Fruit fly (Drosophila melanogaster) whole organism, embryonic: ENCODE results near the gene Parg.
A peak's percentile ranks its signal among the peaks of the same experiment; 100 is the strongest.

ENCODE experiments used
- Ada2b ChIP-seq: fragments of 200-800 bp; sonication (Bioruptor generic); IDR thresholded peaks from 2 replicates; pipeline ENCODE4 v1.3.6; 2022; ENCODE audit warnings: missing biosample characterization, missing genetic modification characterization
- Atf-2 ChIP-seq: fragments of 200-800 bp; sonication (Bioruptor generic); optimal IDR thresholded peaks from 2 replicates; lab custom pipeline; 2016; ENCODE audit warnings: missing biosample characterization, missing genetic modification characterization
- Bdp1 ChIP-seq: fragments of 200-800 bp; sonication (Bioruptor generic); optimal IDR thresholded peaks from 3 replicates; lab custom pipeline; 2016; ENCODE audit warnings: missing biosample characterization, missing genetic modification characterization
- CG10321 ChIP-seq: fragments of 200-800 bp; sonication (Bioruptor generic); IDR thresholded peaks from 2 replicates; pipeline ENCODE4 v1.3.6; 2022; ENCODE audit warnings: missing biosample characterization, missing genetic modification characterization
- CG10979 ChIP-seq: fragments of 200-800 bp; sonication (Bioruptor generic); optimal IDR thresholded peaks from 2 replicates; lab custom pipeline; 2018; ENCODE audit warnings: missing biosample characterization, mild to moderate bottlenecking, missing genetic modification characterization, moderate library complexity
- CG12391 ChIP-seq: fragments of 200-800 bp; sonication (Bioruptor generic); optimal IDR thresholded peaks from 3 replicates; lab custom pipeline; 2018; ENCODE audit warnings: missing biosample characterization, mild to moderate bottlenecking, missing genetic modification characterization, moderate library complexity
- CG15479 ChIP-seq: fragments of 200-800 bp; sonication (Bioruptor generic); optimal IDR thresholded peaks from 3 replicates; lab custom pipeline; 2019; ENCODE audit warnings: missing biosample characterization, mild to moderate bottlenecking, missing genetic modification characterization, moderate library complexity
- CG17186 ChIP-seq: fragments of 200-800 bp; sonication (Bioruptor generic); optimal IDR thresholded peaks from 3 replicates; lab custom pipeline; 2017; ENCODE audit warnings: missing biosample characterization, missing genetic modification reagents, missing genetic modification characterization
- CG17361 ChIP-seq: fragments of 200-800 bp; sonication (Bioruptor generic); IDR thresholded peaks from 3 replicates; pipeline ENCODE4 v1.3.6; 2022; ENCODE audit warnings: missing biosample characterization, missing genetic modification characterization
- CG17612 ChIP-seq: fragments of 200-800 bp; sonication (Bioruptor generic); IDR thresholded peaks from 2 replicates; pipeline ENCODE4 v1.3.6; 2022; ENCODE audit warnings: missing biosample characterization, missing genetic modification characterization
- CG17912 ChIP-seq: fragments of 200-800 bp; sonication (Bioruptor generic); optimal IDR thresholded peaks from 2 replicates; lab custom pipeline; 2018; ENCODE audit warnings: missing biosample characterization, mild to moderate bottlenecking, missing genetic modification characterization
- CG2678 ChIP-seq: fragments of 200-800 bp; sonication (Bioruptor generic); optimal IDR thresholded peaks from 3 replicates; lab custom pipeline; 2019; ENCODE audit warnings: missing biosample characterization, mild to moderate bottlenecking, missing genetic modification characterization, moderate library complexity
- CG3163 ChIP-seq: fragments of 200-800 bp; sonication (Bioruptor generic); optimal IDR thresholded peaks from 3 replicates; lab custom pipeline; 2016; ENCODE audit warnings: missing biosample characterization, missing genetic modification characterization
- CG4282 ChIP-seq: fragments of 200-800 bp; sonication (Bioruptor generic); optimal IDR thresholded peaks from 2 replicates; lab custom pipeline; 2016; ENCODE audit warnings: missing biosample characterization, missing genetic modification characterization
- CG4854 ChIP-seq: fragments of 200-800 bp; sonication (Bioruptor generic); optimal IDR thresholded peaks from 2 replicates; lab custom pipeline; 2016; ENCODE audit warnings: missing biosample characterization, missing genetic modification characterization, inconsistent platforms
- CG5245 ChIP-seq: fragments of 200-800 bp; sonication (Bioruptor generic); optimal IDR thresholded peaks from 3 replicates; lab custom pipeline; 2016; ENCODE audit warnings: missing biosample characterization, missing genetic modification characterization
- CG6765 ChIP-seq: fragments of 200-800 bp; sonication (Bioruptor generic); optimal IDR thresholded peaks from 3 replicates; lab custom pipeline; 2017; ENCODE audit warnings: missing biosample characterization, mild to moderate bottlenecking, missing genetic modification characterization
- CG7839 ChIP-seq: fragments of 200-800 bp; sonication (Bioruptor generic); optimal IDR thresholded peaks from 3 replicates; lab custom pipeline; 2018; ENCODE audit warnings: missing biosample characterization, mild to moderate bottlenecking, missing genetic modification characterization, moderate library complexity
- CG9215 ChIP-seq: fragments of 200-800 bp; sonication (Bioruptor generic); IDR thresholded peaks from 2 replicates; pipeline ENCODE4 v1.3.6; 2022; ENCODE audit warnings: missing biosample characterization, missing genetic modification characterization
- CG9797 ChIP-seq: fragments of 200-800 bp; sonication (Bioruptor generic); optimal IDR thresholded peaks from 3 replicates; lab custom pipeline; 2018; ENCODE audit warnings: missing biosample characterization, mild to moderate bottlenecking, missing genetic modification characterization
- D ChIP-seq, 2 experiments: fragments of 200-800 bp in 1 of 2; fragments of >200 bp in 1 of 2; sonication (Bioruptor generic) in 1 of 2; optimal IDR thresholded peaks; 2 replicates in 1 of 2; 3 replicates in 1 of 2; lab custom pipeline; 2017; ENCODE audit warnings: mild to moderate bottlenecking in 1 of 2, missing biosample characterization in 1 of 2, missing genetic modification characterization in 1 of 2, missing genetic modification reagents in 1 of 2
- D19A ChIP-seq: fragments of 200-800 bp; optimal IDR thresholded peaks from 3 replicates; lab custom pipeline; 2019; ENCODE audit warnings: missing biosample characterization, mild to moderate bottlenecking, missing genetic modification characterization, moderate library complexity
- Elba2 ChIP-seq: fragments of 200-800 bp; sonication (Bioruptor generic); optimal IDR thresholded peaks from 3 replicates; lab custom pipeline; 2016; ENCODE audit warnings: missing biosample characterization, missing genetic modification characterization
- Fer3 ChIP-seq: fragments of 200-800 bp; sonication (Bioruptor generic); optimal IDR thresholded peaks from 2 replicates; lab custom pipeline; 2018; ENCODE audit warnings: missing biosample characterization, mild to moderate bottlenecking, missing genetic modification characterization, moderate library complexity
- HHEX ChIP-seq: fragments of 200-800 bp; sonication (Bioruptor generic); optimal IDR thresholded peaks from 3 replicates; lab custom pipeline; 2017; ENCODE audit warnings: missing biosample characterization, mild to moderate bottlenecking, missing genetic modification characterization, missing genetic modification reagents
- HmgZ ChIP-seq: fragments of 200-800 bp; sonication (Bioruptor generic); optimal IDR thresholded peaks from 2 replicates; lab custom pipeline; 2018; ENCODE audit warnings: missing biosample characterization, mild to moderate bottlenecking, missing genetic modification characterization
- Hr3 ChIP-seq: fragments of 200-800 bp; sonication (Bioruptor generic); optimal IDR thresholded peaks from 3 replicates; lab custom pipeline; 2016; ENCODE audit warnings: missing biosample characterization, missing genetic modification characterization
- Jarid2 ChIP-seq: fragments of 200-800 bp; sonication (Bioruptor generic); optimal IDR thresholded peaks from 3 replicates; lab custom pipeline; 2017; ENCODE audit warnings: mild to moderate bottlenecking, missing biosample characterization, missing genetic modification reagents, missing genetic modification characterization
- Mrtf ChIP-seq: fragments of 200-800 bp; sonication (Bioruptor generic); IDR thresholded peaks from 3 replicates; pipeline ENCODE4 v1.3.6; 2022; ENCODE audit warnings: missing biosample characterization, missing genetic modification characterization
- NFAT ChIP-seq: fragments of 200-800 bp; sonication (Bioruptor generic); IDR thresholded peaks from 2 replicates; pipeline ENCODE4 v1.3.6; 2022; ENCODE audit warnings: missing biosample characterization, missing genetic modification characterization
- Nf-YB ChIP-seq: fragments of 200-800 bp; sonication (Bioruptor generic); optimal IDR thresholded peaks from 3 replicates; lab custom pipeline; 2019; ENCODE audit warnings: missing biosample characterization, mild to moderate bottlenecking, missing genetic modification characterization, moderate library complexity
- Ravus ChIP-seq: fragments of 200-800 bp; sonication (Bioruptor generic); IDR thresholded peaks from 2 replicates; pipeline ENCODE4 v1.3.6; 2022; ENCODE audit warnings: missing biosample characterization, missing genetic modification characterization
- Sry-δ ChIP-seq: fragments of 200-800 bp; sonication (Bioruptor generic); optimal IDR thresholded peaks from 2 replicates; lab custom pipeline; 2016; ENCODE audit warnings: missing biosample characterization, missing genetic modification characterization
- Xbp1 ChIP-seq: fragments of 200-800 bp; sonication (Bioruptor generic); optimal IDR thresholded peaks from 3 replicates; lab custom pipeline; 2016; ENCODE audit warnings: missing biosample characterization, mild to moderate bottlenecking, missing genetic modification characterization
- abd-A ChIP-seq: fragments of 200-800 bp; sonication (Bioruptor generic); optimal IDR thresholded peaks from 3 replicates; lab custom pipeline; 2019; ENCODE audit warnings: missing biosample characterization, mild to moderate bottlenecking, missing genetic modification characterization, moderate library complexity
- btn ChIP-seq: fragments of 200-800 bp; sonication (Bioruptor generic); optimal IDR thresholded peaks from 2 replicates; lab custom pipeline; 2016; ENCODE audit warnings: missing biosample characterization, missing genetic modification characterization
- cg ChIP-seq: fragments of 200-800 bp; sonication (Bioruptor generic); optimal IDR thresholded peaks from 3 replicates; lab custom pipeline; 2019; ENCODE audit warnings: missing biosample characterization, mild to moderate bottlenecking, missing genetic modification characterization, moderate library complexity
- corto ChIP-seq: fragments of 200-800 bp; sonication (Bioruptor generic); optimal IDR thresholded peaks from 2 replicates; lab custom pipeline; 2016; ENCODE audit warnings: missing biosample characterization, mild to moderate bottlenecking, missing genetic modification characterization, moderate library complexity
- disco-r ChIP-seq: fragments of 200-800 bp; sonication (Bioruptor generic); optimal IDR thresholded peaks from 2 replicates; lab custom pipeline; 2016; ENCODE audit warnings: missing biosample characterization, missing genetic modification characterization
- eve ChIP-seq, 2 experiments: fragments of >200 bp; optimal IDR thresholded peaks; 2 replicates each; lab custom pipeline; 2017; ENCODE audit warnings: missing biosample characterization in 2 of 2, missing genetic modification characterization in 2 of 2
- grau ChIP-seq: fragments of 200-800 bp; optimal IDR thresholded peaks from 3 replicates; lab custom pipeline; 2019; ENCODE audit warnings: missing biosample characterization, mild to moderate bottlenecking, missing genetic modification characterization, moderate library complexity
- ranshi ChIP-seq: fragments of 200-800 bp; sonication (Bioruptor generic); IDR thresholded peaks from 2 replicates; pipeline ENCODE4 v1.3.6; 2022; ENCODE audit warnings: missing biosample characterization, missing genetic modification characterization
- repo ChIP-seq: fragments of 200-800 bp; sonication (Bioruptor generic); optimal IDR thresholded peaks from 2 replicates; lab custom pipeline; 2016; ENCODE audit warnings: missing biosample characterization, missing genetic modification characterization
- rib ChIP-seq: fragments of 200-800 bp; sonication (Bioruptor generic); IDR thresholded peaks from 2 replicates; pipeline ENCODE4 v1.3.6; 2022; ENCODE audit warnings: missing biosample characterization, missing genetic modification characterization
- sens-2 ChIP-seq: fragments of 200-800 bp; sonication (Bioruptor generic); IDR thresholded peaks from 2 replicates; pipeline ENCODE4 v1.3.6; 2022; ENCODE audit warnings: missing biosample characterization, missing genetic modification characterization
- seq ChIP-seq: fragments of 200-800 bp; sonication (Bioruptor generic); IDR thresholded peaks from 2 replicates; pipeline ENCODE4 v1.3.6; 2022; ENCODE audit warnings: missing biosample characterization, missing genetic modification characterization
- sim ChIP-seq: fragments of 200-800 bp; sonication (Bioruptor generic); IDR thresholded peaks from 2 replicates; pipeline ENCODE4 v1.3.6; 2022; ENCODE audit warnings: missing biosample characterization, missing genetic modification characterization
- sna ChIP-seq: fragments of 200-800 bp; sonication (Bioruptor generic); IDR thresholded peaks from 2 replicates; pipeline ENCODE4 v1.3.6; 2022; ENCODE audit warnings: missing biosample characterization, missing genetic modification characterization; ENCODE audit not compliant: partially characterized antibody
- tx ChIP-seq: fragments of 200-800 bp; sonication (Bioruptor generic); optimal IDR thresholded peaks from 2 replicates; lab custom pipeline; 2016; ENCODE audit warnings: missing biosample characterization, missing genetic modification characterization
- wor ChIP-seq: fragments of 200-800 bp; sonication (Bioruptor generic); IDR thresholded peaks from 2 replicates; pipeline ENCODE4 v1.3.6; 2022; ENCODE audit warnings: missing biosample characterization, missing genetic modification characterization

Parg gene

dm6 chrX:3687837-3688375, 16.6 kb upstream of the Parg start (continued):
- TF ChIP-seq CG10979 (tag; lab: Kevin White, UChicago): peak; percentile 71
- TF ChIP-seq HmgZ (tag; lab: Kevin White, UChicago): no peak
- no peak for TF ChIP-seq CG9797 (GFP tag; lab: Kevin White, UChicago)
- TF ChIP-seq CG2678 (tag; lab: Kevin White, UChicago): peak; percentile 61
- peak; percentile 75 for TF ChIP-seq Xbp1 (GFP tag; lab: Kevin White, UChicago)
- TF ChIP-seq D19A (tag; lab: Kevin White, UChicago): peak; percentile 55
- TF ChIP-seq cg (GFP tag; lab: Kevin White, UChicago): peak; percentile 32
- no peak for TF ChIP-seq CG4282 (GFP tag; lab: Kevin White, UChicago)
- TF ChIP-seq wor: peak; percentile 51
- TF ChIP-seq grau (tag; lab: Kevin White, UChicago): peak; percentile 66
- peak; percentile 16 for TF ChIP-seq Sry-δ (GFP tag; lab: Kevin White, UChicago)
- TF ChIP-seq Elba2 (GFP tag; lab: Kevin White, UChicago): no peak
- TF ChIP-seq Hr3: peak; percentile 6
- TF ChIP-seq Nf-YB (GFP tag; lab: Kevin White, UChicago): peak; percentile 46
- TF ChIP-seq Bdp1: peak; percentile 24
- TF ChIP-seq Fer3 (tag; lab: Kevin White, UChicago): peak; percentile 23
- TF ChIP-seq CG17186 (GFP tag; lab: Kevin White, UChicago): peak; percentile 21
- no peak for TF ChIP-seq CG17912 (GFP tag; lab: Kevin White, UChicago)
- TF ChIP-seq CG17361 (GFP tag; lab: Robert Waterston, UW): peak; percentile 61; the same call in 1 of the 3 replicates
- TF ChIP-seq Jarid2: peak; percentile 14
- peak; percentile 62 for TF ChIP-seq sim (GFP tag; lab: Robert Waterston, UW)
- no peak for TF ChIP-seq corto (GFP tag; lab: Kevin White, UChicago)
- TF ChIP-seq Ravus (GFP tag; lab: Robert Waterston, UW): no peak
- TF ChIP-seq btn (GFP tag; lab: Kevin White, UChicago): peak; percentile 30
- TF ChIP-seq CG7839: peak; percentile 65
- no peak for TF ChIP-seq rib (GFP tag; lab: Robert Waterston, UW)
- TF ChIP-seq sens-2 (GFP tag; lab: Robert Waterston, UW): peak; percentile 38; the same call in 1 of the 2 replicates
- peak; percentile 71 for TF ChIP-seq ranshi (GFP tag; lab: Robert Waterston, UW)
- peak; percentile 9 for TF ChIP-seq HHEX
- TF ChIP-seq CG12391 (tag; lab: Kevin White, UChicago): peak; percentile 69
- no peak for TF ChIP-seq CG17612 (GFP tag; lab: Robert Waterston, UW)
- peak; percentile 40 for TF ChIP-seq repo (GFP tag; lab: Kevin White, UChicago)
- TF ChIP-seq disco-r (GFP tag; lab: Kevin White, UChicago): peak; percentile 34
- peak; percentile 42 for TF ChIP-seq Atf-2 (GFP tag; lab: Kevin White, UChicago)
- TF ChIP-seq D (optimal IDR thresholded peaks at IDR 0.05; lab: Kevin White, UChicago): no peak
- peak; percentile 20 for TF ChIP-seq D (GFP tag; optimal IDR thresholded peaks at IDR 0.05; lab: Kevin White, UChicago)
- no peak for TF ChIP-seq CG10321
- no peak for TF ChIP-seq abd-A
- peak; percentile 53 for TF ChIP-seq seq (GFP tag; lab: Robert Waterston, UW)
- TF ChIP-seq NFAT (GFP tag; lab: Robert Waterston, UW): no peak
- peak in 1 of 2 experiments; percentile 34 for TF ChIP-seq eve (GFP tag; optimal IDR thresholded peaks at IDR 0.05; lab: Kevin White, UChicago)
- TF ChIP-seq CG15479: peak; percentile 7
- peak; percentile 6 for TF ChIP-seq CG5245
- TF ChIP-seq sna: no peak
- 0 out of 3 replicates have a peak, but pooled peaks have one; percentile 51 for TF ChIP-seq Mrtf
- TF ChIP-seq CG6765 (GFP tag; lab: Kevin White, UChicago): no peak
- peak; percentile 50 for TF ChIP-seq Ada2b (GFP tag; lab: Robert Waterston, UW)
- TF ChIP-seq CG4854 (GFP tag; lab: Kevin White, UChicago): peak; percentile 23
- peak; percentile 98 for TF ChIP-seq CG3163 (GFP tag; lab: Kevin White, UChicago)
- peak; percentile 10; the same call in 1 of the 2 replicates for TF ChIP-seq CG9215 (GFP tag; lab: Robert Waterston, UW)
- no peak for TF ChIP-seq tx (GFP tag; lab: Kevin White, UChicago)
